Fruit fly (Drosophila melanogaster): ENCODE results near the gene Pex12.
A peak's percentile ranks its signal among the peaks of the same experiment; 100 is the strongest.

Pex12 gene

DNA sequence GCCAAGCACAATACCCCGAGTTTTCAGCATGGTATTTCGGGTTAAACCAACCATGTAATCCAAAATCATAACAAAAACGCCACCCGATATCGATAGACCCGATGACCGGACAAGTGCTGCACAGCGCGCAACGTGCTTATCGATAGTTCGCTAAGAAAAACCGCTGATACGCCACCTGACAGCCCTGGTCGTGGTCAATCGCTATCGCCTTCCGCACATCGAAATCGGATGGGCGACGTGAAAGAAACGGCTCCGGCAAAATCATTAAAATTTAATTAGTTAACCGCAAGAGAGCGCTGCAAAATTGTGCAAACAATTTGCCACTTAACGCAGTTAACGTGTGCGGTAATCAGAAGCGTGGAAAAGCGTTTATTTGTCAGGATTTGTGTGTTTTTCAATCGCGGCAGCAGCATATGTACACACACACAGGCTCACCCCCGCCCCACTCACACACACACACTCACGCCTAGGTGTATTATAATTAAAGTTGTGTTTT, 10.0 kb downstream of the Pex12 start, which contains the start of the genes CG3862 and dock (continued):
- TF ChIP-seq Usf (GFP tag; optimal IDR thresholded peaks at IDR 0.05) (no peak), CG31441 (GFP tag; IDR thresholded peaks at IDR 0.05) (peak; percentile 29; the same call in 1 of the 2 replicates), mam (GFP tag; optimal IDR thresholded peaks at IDR 0.05) (peak; percentile 56), Trl (optimal IDR thresholded peaks at IDR 0.05) (no peak), Trl (GFP tag; optimal IDR thresholded peaks at IDR 0.05) (peak; percentile 59), lbe (GFP tag; optimal IDR thresholded peaks at IDR 0.05) (no peak), amos (GFP tag; IDR thresholded peaks at IDR 0.05; ENCODE audit: partially characterized antibody) (peak; percentile 95), CG13624 (GFP tag; optimal IDR thresholded peaks at IDR 0.05) (peak; percentile 76), nmo (GFP tag; optimal IDR thresholded peaks at IDR 0.05) (peak; percentile 62), zf30C (GFP tag; optimal IDR thresholded peaks at IDR 0.05) (no peak), prd (optimal IDR thresholded peaks at IDR 0.05) (no peak), prd (GFP tag; IDR thresholded peaks at IDR 0.05) (peak; percentile 54), kah (GFP tag; optimal IDR thresholded peaks at IDR 0.05) (peak; percentile 20), Myb (GFP tag; optimal IDR thresholded peaks at IDR 0.05) (peak; percentile 76), CG11723 (GFP tag; optimal IDR thresholded peaks at IDR 0.05) (no peak), CG18619 (GFP tag; optimal IDR thresholded peaks at IDR 0.05) (peak; percentile 42), Nf-YC (tag; optimal IDR thresholded peaks at IDR 0.05) (peak; percentile 57), CG31224 (GFP tag; IDR thresholded peaks at IDR 0.05) (peak; percentile 30; the same call in 1 of the 2 replicates), CG11560 (tag; IDR thresholded peaks at IDR 0.05) (no peak), CG6765 (GFP tag; optimal IDR thresholded peaks at IDR 0.05) (peak; percentile 54), Rfx (GFP tag; IDR thresholded peaks at IDR 0.05) (peak; percentile 71), CHES-1-like (GFP tag; optimal IDR thresholded peaks at IDR 0.05) (peak; percentile 82), her (GFP tag; optimal IDR thresholded peaks at IDR 0.05) (peak; percentile 82), CG12155 (GFP tag; optimal IDR thresholded peaks at IDR 0.05) (peak; percentile 47), fd102C (GFP tag; optimal IDR thresholded peaks at IDR 0.05) (no peak), CG2875 (GFP tag; optimal IDR thresholded peaks at IDR 0.05) (no peak), CG13424 (tag; optimal IDR thresholded peaks at IDR 0.05) (peak; percentile 38), CG10654 (GFP tag; optimal IDR thresholded peaks at IDR 0.05) (no peak), Ravus (GFP tag; IDR thresholded peaks at IDR 0.05) (no peak), CrebB (tag; optimal IDR thresholded peaks at IDR 0.05) (no peak), CG6813 (GFP tag; optimal IDR thresholded peaks at IDR 0.05) (peak; percentile 3), CG10274 (GFP tag; optimal IDR thresholded peaks at IDR 0.05) (no peak), salm (tag; optimal IDR thresholded peaks at IDR 0.05) (no peak), CG8765 (GFP tag; IDR thresholded peaks at IDR 0.05) (0 out of 2 replicates have a peak, but pooled peaks have one; percentile 41), knrl (GFP tag; IDR thresholded peaks at IDR 0.05; ENCODE audit: partially characterized antibody) (peak; percentile 91), BtbVII (GFP tag; optimal IDR thresholded peaks at IDR 0.05) (peak; percentile 67), Kr (GFP tag; optimal IDR thresholded peaks at IDR 0.05) (no peak), usp (GFP tag; optimal IDR thresholded peaks at IDR 0.05) (no peak), CG3995 (GFP tag; optimal IDR thresholded peaks at IDR 0.05) (no peak), CG11456 (GFP tag; IDR thresholded peaks at IDR 0.05) (peak; percentile 77), CG11093 (GFP tag; IDR thresholded peaks at IDR 0.05) (no peak), CG18011 (GFP tag; optimal IDR thresholded peaks at IDR 0.05) (peak; percentile 37), gem (tag; optimal IDR thresholded peaks at IDR 0.05) (peak; percentile 19), ewg (GFP tag; optimal IDR thresholded peaks at IDR 0.05) (peak; percentile 23), kay (GFP tag; optimal IDR thresholded peaks at IDR 0.05) (peak; percentile 46), Dek (tag; optimal IDR thresholded peaks at IDR 0.05) (peak; percentile 36), CG14014 (GFP tag; IDR thresholded peaks at IDR 0.05) (0 out of 2 replicates have a peak, but pooled peaks have one; percentile 29), pros (GFP tag; optimal IDR thresholded peaks at IDR 0.05) (no peak), pnt (GFP tag; optimal IDR thresholded peaks at IDR 0.05) (peak; percentile 39), CG12219 (GFP tag; optimal IDR thresholded peaks at IDR 0.05) (no peak), CG3847 (GFP tag; IDR thresholded peaks at IDR 0.05) (peak; percentile 66)
